Fruit fly (Drosophila melanogaster): ENCODE results near the gene CG2698.

CG2698 gene

dm6 chr3R:8032923-8033478, 31.6 kb downstream of the CG2698 start, which contains the start of the genes CG11035 and unc-45 (continued):
- TF ChIP-seq Hand (GFP tag; optimal IDR thresholded peaks at IDR 0.05) (no peak), nerfin-1 (tag; optimal IDR thresholded peaks at IDR 0.05) (peak; percentile 34), NC2β (GFP tag; optimal IDR thresholded peaks at IDR 0.05) (peak; percentile 11), tgo (GFP tag; IDR thresholded peaks at IDR 0.05) (peak; percentile 54), gce (GFP tag; IDR thresholded peaks at IDR 0.05) (no peak), Blimp-1 (GFP tag; optimal IDR thresholded peaks at IDR 0.05) (peak; percentile 43), emc (GFP tag; optimal IDR thresholded peaks at IDR 0.05) (no peak), dm (GFP tag; optimal IDR thresholded peaks at IDR 0.05) (no peak), cg (GFP tag; optimal IDR thresholded peaks at IDR 0.05) (peak; percentile 46), CG6254 (GFP tag; optimal IDR thresholded peaks at IDR 0.05) (no peak), az2 (GFP tag; optimal IDR thresholded peaks at IDR 0.05) (peak; percentile 12), Dfd (GFP tag; optimal IDR thresholded peaks at IDR 0.05) (no peak), CG1602 (GFP tag; optimal IDR thresholded peaks at IDR 0.05) (peak; percentile 10), Xrp1 (GFP tag; IDR thresholded peaks at IDR 0.05) (peak; percentile 38), CG14860 (GFP tag; IDR thresholded peaks at IDR 0.05; ENCODE audit: partially characterized antibody) (peak; percentile 75), cwo (GFP tag; optimal IDR thresholded peaks at IDR 0.05) (no peak), slou (GFP tag; optimal IDR thresholded peaks at IDR 0.05) (no peak), CG6689 (GFP tag; IDR thresholded peaks at IDR 0.05) (peak; percentile 55), sr (GFP tag; IDR thresholded peaks at IDR 0.05) (no peak), CG10209 (GFP tag; optimal IDR thresholded peaks at IDR 0.05) (no peak), CG8290 (GFP tag; optimal IDR thresholded peaks at IDR 0.05) (peak; percentile 68), CG8290 (tag; optimal IDR thresholded peaks at IDR 0.05) (no peak), CG31441 (GFP tag; IDR thresholded peaks at IDR 0.05) (peak; percentile 60), sug (tag; optimal IDR thresholded peaks at IDR 0.05) (peak; percentile 62), CG18764 (GFP tag; optimal IDR thresholded peaks at IDR 0.05) (peak; percentile 26), oc (tag; optimal IDR thresholded peaks at IDR 0.05) (no peak), Lhr (GFP tag; optimal IDR thresholded peaks at IDR 0.05) (peak; percentile 35), sd (tag; optimal IDR thresholded peaks at IDR 0.05) (no peak), CG4282 (GFP tag; optimal IDR thresholded peaks at IDR 0.05) (no peak), CG16813 (GFP tag; IDR thresholded peaks at IDR 0.05; ENCODE audit: partially characterized antibody) (peak; percentile 76), lov (optimal IDR thresholded peaks at IDR 0.05) (no peak), lov (GFP tag; IDR thresholded peaks at IDR 0.05) (no peak), eyg (GFP tag; optimal IDR thresholded peaks at IDR 0.05) (no peak), CG1832 (GFP tag; optimal IDR thresholded peaks at IDR 0.05) (no peak), CG8281 (tag; optimal IDR thresholded peaks at IDR 0.05) (no peak), dpn (GFP tag; optimal IDR thresholded peaks at IDR 0.05) (peak; percentile 17 to 50), wor (GFP tag; IDR thresholded peaks at IDR 0.05) (no peak), CG8388 (GFP tag; optimal IDR thresholded peaks at IDR 0.05) (no peak), sna (GFP tag; IDR thresholded peaks at IDR 0.05; ENCODE audit: partially characterized antibody) (peak; percentile 75), HHEX (GFP tag; optimal IDR thresholded peaks at IDR 0.05) (no peak), Dp (GFP tag; optimal IDR thresholded peaks at IDR 0.05) (peak; percentile 27), scrt (GFP tag; optimal IDR thresholded peaks at IDR 0.05) (peak; percentile 90), Ada2b (GFP tag; IDR thresholded peaks at IDR 0.05) (no peak; the same call in 1 of the 2 replicates), Dll (GFP tag; IDR thresholded peaks at IDR 0.05; ENCODE audit: partially characterized antibody) (peak; percentile 82), Sin3A (optimal IDR thresholded peaks at IDR 0.05) (peak; percentile 51), CG12299 (tag; optimal IDR thresholded peaks at IDR 0.05) (no peak), Scr (GFP tag; IDR thresholded peaks at IDR 0.05; ENCODE audit: partially characterized antibody) (peak; percentile 81), Ssrp (tag; optimal IDR thresholded peaks at IDR 0.05) (no peak), NfI (GFP tag; optimal IDR thresholded peaks at IDR 0.05) (peak; percentile 44), Fer1 (GFP tag; optimal IDR thresholded peaks at IDR 0.05) (peak; percentile 31), CG4424 (GFP tag; optimal IDR thresholded peaks at IDR 0.05) (peak; percentile 33)

Measured in whole organism, embryonic.